Fruit fly (Drosophila melanogaster) whole organism, embryonic: ENCODE data around the gene Leash.

ENCODE experiments used
- Asciz ChIP-seq: fragments of 200-800 bp; sonication (Bioruptor generic); optimal IDR thresholded peaks from 2 replicates; lab custom pipeline; 2017; ENCODE audit warnings: missing biosample characterization, mild to moderate bottlenecking, missing genetic modification characterization, missing genetic modification reagents
- BtbVII ChIP-seq: fragments of 200-800 bp; sonication (Bioruptor generic); optimal IDR thresholded peaks from 3 replicates; lab custom pipeline; 2017; ENCODE audit warnings: missing biosample characterization, mild to moderate bottlenecking, missing genetic modification characterization
- CG10147 ChIP-seq: fragments of 200-800 bp; sonication (Bioruptor generic); optimal IDR thresholded peaks from 2 replicates; lab custom pipeline; 2019; ENCODE audit warnings: missing biosample characterization, mild to moderate bottlenecking, missing genetic modification characterization, moderate library complexity
- CG10274 ChIP-seq: fragments of 200-800 bp; sonication (Bioruptor generic); optimal IDR thresholded peaks from 3 replicates; lab custom pipeline; 2017; ENCODE audit warnings: missing biosample characterization, mild to moderate bottlenecking, missing genetic modification characterization
- CG11398 ChIP-seq: fragments of 200-800 bp; sonication (Bioruptor generic); optimal IDR thresholded peaks from 2 replicates; lab custom pipeline; 2016; ENCODE audit warnings: missing biosample characterization, missing genetic modification characterization
- CG1233 ChIP-seq: fragments of 200-800 bp; sonication (Bioruptor generic); optimal IDR thresholded peaks from 4 replicates; lab custom pipeline; 2018; ENCODE audit warnings: missing biosample characterization, mild to moderate bottlenecking, missing genetic modification characterization
- CG12769 ChIP-seq: fragments of 200-800 bp; sonication (Bioruptor generic); optimal IDR thresholded peaks from 2 replicates; lab custom pipeline; 2019; ENCODE audit warnings: missing biosample characterization, mild to moderate bottlenecking, missing genetic modification characterization, moderate library complexity
- CG13287 ChIP-seq: fragments of 200-800 bp; sonication (Bioruptor generic); IDR thresholded peaks from 2 replicates; pipeline ENCODE4 v1.3.6; 2022; ENCODE audit warnings: missing biosample characterization, missing genetic modification characterization; ENCODE audit not compliant: partially characterized antibody
- CG17385 ChIP-seq: fragments of 200-800 bp; sonication (Bioruptor generic); optimal IDR thresholded peaks from 3 replicates; lab custom pipeline; 2018; ENCODE audit warnings: missing biosample characterization, mild to moderate bottlenecking, missing genetic modification characterization
- CG17802 ChIP-seq: fragments of 200-800 bp; sonication (Bioruptor generic); optimal IDR thresholded peaks from 2 replicates; lab custom pipeline; 2018; ENCODE audit warnings: missing biosample characterization, mild to moderate bottlenecking, missing genetic modification characterization, moderate library complexity
- CG18764 ChIP-seq: fragments of 200-800 bp; sonication (Bioruptor generic); optimal IDR thresholded peaks from 3 replicates; lab custom pipeline; 2016; ENCODE audit warnings: missing biosample characterization, missing genetic modification characterization
- CG2116 ChIP-seq: fragments of 200-800 bp; sonication (Bioruptor generic); optimal IDR thresholded peaks from 3 replicates; lab custom pipeline; 2018; ENCODE audit warnings: missing biosample characterization, mild to moderate bottlenecking, missing genetic modification characterization
- CG6689 ChIP-seq: fragments of 200-800 bp; sonication (Bioruptor generic); IDR thresholded peaks from 2 replicates; pipeline ENCODE4 v1.3.6; 2022; ENCODE audit warnings: missing biosample characterization, missing genetic modification characterization
- CG7928 ChIP-seq: fragments of 200-800 bp; sonication (Bioruptor generic); optimal IDR thresholded peaks from 2 replicates; lab custom pipeline; 2017; ENCODE audit warnings: missing biosample characterization, mild to moderate bottlenecking, missing genetic modification characterization
- CG8281 ChIP-seq: fragments of 200-800 bp; sonication (Bioruptor generic); optimal IDR thresholded peaks from 2 replicates; lab custom pipeline; 2018; ENCODE audit warnings: missing biosample characterization, mild to moderate bottlenecking, missing genetic modification characterization, moderate library complexity
- CG8765 ChIP-seq: fragments of 200-800 bp; sonication (Bioruptor generic); IDR thresholded peaks from 2 replicates; pipeline ENCODE4 v1.3.6; 2022; ENCODE audit warnings: missing biosample characterization, missing genetic modification characterization
- CG9817 ChIP-seq: fragments of 200-800 bp; sonication (Bioruptor generic); optimal IDR thresholded peaks from 2 replicates; lab custom pipeline; 2018; ENCODE audit warnings: missing biosample characterization, mild to moderate bottlenecking, missing genetic modification characterization, moderate library complexity
- D ChIP-seq, 2 experiments: fragments of 200-800 bp in 1 of 2; fragments of >200 bp in 1 of 2; sonication (Bioruptor generic) in 1 of 2; optimal IDR thresholded peaks; 2 replicates in 1 of 2; 3 replicates in 1 of 2; lab custom pipeline; 2017; ENCODE audit warnings: mild to moderate bottlenecking in 1 of 2, missing biosample characterization in 1 of 2, missing genetic modification characterization in 1 of 2, missing genetic modification reagents in 1 of 2
- HmgZ ChIP-seq: fragments of 200-800 bp; sonication (Bioruptor generic); optimal IDR thresholded peaks from 2 replicates; lab custom pipeline; 2018; ENCODE audit warnings: missing biosample characterization, mild to moderate bottlenecking, missing genetic modification characterization
- Kr ChIP-seq: fragments of 200-800 bp; sonication (Bioruptor generic); optimal IDR thresholded peaks from 2 replicates; lab custom pipeline; 2017; ENCODE audit warnings: missing biosample characterization, mild to moderate bottlenecking, missing genetic modification characterization
- Oli ChIP-seq: fragments of 200-800 bp; sonication (Bioruptor generic); optimal IDR thresholded peaks from 2 replicates; lab custom pipeline; 2018; ENCODE audit warnings: missing biosample characterization, mild to moderate bottlenecking, missing genetic modification characterization, moderate library complexity
- Sry-β ChIP-seq: fragments of 200-800 bp; sonication (Bioruptor generic); optimal IDR thresholded peaks from 2 replicates; lab custom pipeline; 2018; ENCODE audit warnings: missing biosample characterization, mild to moderate bottlenecking, missing genetic modification characterization, moderate library complexity
- Stat92E ChIP-seq, 3 experiments: fragments of >200 bp in 2 of 3; fragments of 200-800 bp in 1 of 3; sonication (Bioruptor generic) in 1 of 3; optimal IDR thresholded peaks; 2 replicates each; lab custom pipeline; 2017 to 2019; ENCODE audit warnings: missing biosample characterization in 3 of 3, missing genetic modification characterization in 3 of 3, mild to moderate bottlenecking in 1 of 3, moderate library complexity in 1 of 3
- Xrp1 ChIP-seq: fragments of 200-800 bp; sonication (Bioruptor generic); IDR thresholded peaks from 2 replicates; pipeline ENCODE4 v1.3.6; 2022; ENCODE audit warnings: missing biosample characterization, missing genetic modification characterization
- bigmax ChIP-seq: fragments of 200-800 bp; sonication (Bioruptor generic); optimal IDR thresholded peaks from 2 replicates; lab custom pipeline; 2018; ENCODE audit warnings: missing biosample characterization, mild to moderate bottlenecking, missing genetic modification characterization
- chn ChIP-seq: fragments of 200-800 bp; sonication (Bioruptor generic); optimal IDR thresholded peaks from 2 replicates; lab custom pipeline; 2016; ENCODE audit warnings: missing biosample characterization, missing genetic modification characterization
- cwo ChIP-seq: fragments of 200-800 bp; sonication (Bioruptor generic); optimal IDR thresholded peaks from 3 replicates; lab custom pipeline; 2017; ENCODE audit warnings: missing biosample characterization, missing genetic modification characterization, mild to moderate bottlenecking, moderate library complexity, missing genetic modification reagents
- dimm ChIP-seq: fragments of 200-800 bp; sonication (Bioruptor generic); IDR thresholded peaks from 2 replicates; pipeline ENCODE4 v1.3.6; 2022; ENCODE audit warnings: missing biosample characterization, missing genetic modification characterization
- emc ChIP-seq: fragments of 200-800 bp; sonication (Bioruptor generic); optimal IDR thresholded peaks from 2 replicates; lab custom pipeline; 2016; ENCODE audit warnings: missing biosample characterization, missing genetic modification characterization
- en ChIP-seq: fragments of 200-800 bp; sonication (Bioruptor generic); optimal IDR thresholded peaks from 2 replicates; lab custom pipeline; 2016; ENCODE audit warnings: missing biosample characterization, missing genetic modification characterization
- fd64A ChIP-seq: fragments of 200-800 bp; sonication (Bioruptor generic); optimal IDR thresholded peaks from 3 replicates; lab custom pipeline; 2018; ENCODE audit warnings: missing biosample characterization, mild to moderate bottlenecking, missing genetic modification characterization
- fu2 ChIP-seq: fragments of 200-800 bp; sonication (Bioruptor generic); optimal IDR thresholded peaks from 2 replicates; lab custom pipeline; 2016; ENCODE audit warnings: missing biosample characterization, missing genetic modification characterization
- gcm2 ChIP-seq: fragments of 200-800 bp; sonication (Bioruptor generic); optimal IDR thresholded peaks from 2 replicates; lab custom pipeline; 2016; ENCODE audit warnings: missing biosample characterization, missing genetic modification characterization
- gfzf ChIP-seq: fragments of 200-800 bp; sonication (Bioruptor generic); optimal IDR thresholded peaks from 2 replicates; lab custom pipeline; 2016; ENCODE audit warnings: missing biosample characterization, mild to moderate bottlenecking, missing genetic modification characterization, moderate library complexity
- grau ChIP-seq: fragments of 200-800 bp; optimal IDR thresholded peaks from 3 replicates; lab custom pipeline; 2019; ENCODE audit warnings: missing biosample characterization, mild to moderate bottlenecking, missing genetic modification characterization, moderate library complexity
- gro ChIP-seq: fragments of 200-800 bp; sonication (Bioruptor generic); optimal IDR thresholded peaks from 2 replicates; lab custom pipeline; 2016; ENCODE audit warnings: missing biosample characterization, missing genetic modification characterization
- ind ChIP-seq: fragments of 200-800 bp; sonication (Bioruptor generic); optimal IDR thresholded peaks from 3 replicates; lab custom pipeline; 2016; ENCODE audit warnings: missing biosample characterization, missing genetic modification characterization
- kay ChIP-seq: fragments of 200-800 bp; sonication (Bioruptor generic); optimal IDR thresholded peaks from 2 replicates; lab custom pipeline; 2016; ENCODE audit warnings: missing biosample characterization, missing genetic modification characterization
- kni ChIP-seq: fragments of 200-800 bp; sonication (Bioruptor generic); optimal IDR thresholded peaks from 3 replicates; lab custom pipeline; 2017; ENCODE audit warnings: mild to moderate bottlenecking, missing biosample characterization, missing genetic modification reagents, missing genetic modification characterization
- lbe ChIP-seq: fragments of 200-800 bp; sonication (Bioruptor generic); optimal IDR thresholded peaks from 2 replicates; lab custom pipeline; 2016; ENCODE audit warnings: missing biosample characterization, mild to moderate bottlenecking, missing genetic modification characterization
- pum ChIP-seq: fragments of 200-800 bp; sonication (Bioruptor generic); optimal IDR thresholded peaks from 2 replicates; lab custom pipeline; 2016; ENCODE audit warnings: missing biosample characterization, missing genetic modification characterization
- ranshi ChIP-seq: fragments of 200-800 bp; sonication (Bioruptor generic); IDR thresholded peaks from 2 replicates; pipeline ENCODE4 v1.3.6; 2022; ENCODE audit warnings: missing biosample characterization, missing genetic modification characterization
- so ChIP-seq: fragments of 200-800 bp; sonication (Bioruptor generic); IDR thresholded peaks from 3 replicates; pipeline ENCODE4 v1.3.6; 2022; ENCODE audit warnings: missing biosample characterization, missing genetic modification characterization
- stwl ChIP-seq: fragments of 200-800 bp; sonication (Bioruptor generic); optimal IDR thresholded peaks from 3 replicates; lab custom pipeline; 2018; ENCODE audit warnings: missing biosample characterization, mild to moderate bottlenecking, missing genetic modification characterization, moderate library complexity
- vfl ChIP-seq: fragments of 200-800 bp; sonication (Bioruptor generic); optimal IDR thresholded peaks from 2 replicates; lab custom pipeline; 2016; ENCODE audit warnings: missing biosample characterization, missing genetic modification characterization
- wdn ChIP-seq: fragments of 200-800 bp; sonication (Bioruptor generic); IDR thresholded peaks from 2 replicates; pipeline ENCODE4 v1.3.6; 2022; ENCODE audit warnings: missing biosample characterization, missing genetic modification characterization
- yki ChIP-seq: fragments of >200 bp; optimal IDR thresholded peaks from 3 replicates; lab custom pipeline; 2018
- zen2 ChIP-seq: fragments of 200-800 bp; sonication (Bioruptor generic); IDR thresholded peaks from 3 replicates; pipeline ENCODE4 v1.3.6; 2022; ENCODE audit warnings: missing biosample characterization, missing genetic modification characterization; ENCODE audit not compliant: partially characterized antibody
- zf30C ChIP-seq: fragments of 200-800 bp; sonication (Bioruptor generic); optimal IDR thresholded peaks from 3 replicates; lab custom pipeline; 2018; ENCODE audit warnings: missing biosample characterization, mild to moderate bottlenecking, missing genetic modification characterization

Gene Leash

dm6 chr3R:10884031-10884677, 1.2 kb upstream of the Leash start (continued):
- TF ChIP-seq CG11398 (GFP tag; lab: Kevin White, UChicago) (no peak), Kr (GFP tag; lab: Kevin White, UChicago) (no peak), zen2 (no peak), HmgZ (tag; lab: Kevin White, UChicago) (peak; percentile 58), CG1233 (GFP tag; lab: Kevin White, UChicago) (peak; percentile 69), Asciz (peak; percentile 82), wdn (GFP tag; lab: Robert Waterston, UW) (peak; percentile 75), kni (GFP tag; lab: Kevin White, UChicago) (peak; percentile 26), BtbVII (GFP tag; lab: Kevin White, UChicago) (peak; percentile 73), Sry-β (no peak), CG9817 (tag; lab: Kevin White, UChicago) (peak; percentile 69), CG7928 (GFP tag; lab: Kevin White, UChicago) (peak; percentile 39), gfzf (GFP tag; lab: Kevin White, UChicago) (no peak), CG8281 (tag; lab: Kevin White, UChicago) (peak; percentile 54), Xrp1 (GFP tag; lab: Robert Waterston, UW) (peak; percentile 68; the same call in 1 of the 2 replicates), CG17802 (tag; lab: Kevin White, UChicago) (no peak), fu2 (no peak), dimm (GFP tag; lab: Robert Waterston, UW) (no peak), pum (GFP tag; lab: Kevin White, UChicago) (no peak), CG10147 (GFP tag; lab: Kevin White, UChicago) (peak; percentile 82), fd64A (GFP tag; lab: Kevin White, UChicago) (no peak), chn (GFP tag; lab: Kevin White, UChicago) (no peak), yki (lab: Kevin White, UChicago) (no peak), kay (GFP tag; lab: Kevin White, UChicago) (no peak), vfl (no peak), CG13287 (no peak), gro (GFP tag; lab: Kevin White, UChicago) (peak; percentile 25), CG8765 (no peak), Stat92E (GFP tag; optimal IDR thresholded peaks at IDR 0.05; lab: Kevin White, UChicago) (no peak), CG2116 (GFP tag; lab: Kevin White, UChicago) (no peak), en (GFP tag; lab: Kevin White, UChicago) (no peak), CG17385 (GFP tag; lab: Kevin White, UChicago) (peak; percentile 65), grau (tag; lab: Kevin White, UChicago) (peak; percentile 75), stwl (tag; lab: Kevin White, UChicago) (no peak), Oli (tag; lab: Kevin White, UChicago) (peak; percentile 56), CG12769 (tag; lab: Kevin White, UChicago) (peak; percentile 64), CG10274 (peak; percentile 51), so (GFP tag; lab: Robert Waterston, UW) (peak; percentile 60; the same call in 1 of the 3 replicates), lbe (GFP tag; lab: Kevin White, UChicago) (no peak), zf30C (GFP tag; lab: Kevin White, UChicago) (no peak), CG18764 (peak; percentile 45), CG6689 (GFP tag; lab: Robert Waterston, UW) (peak; percentile 80), gcm2 (GFP tag; lab: Kevin White, UChicago) (no peak), ranshi (GFP tag; lab: Robert Waterston, UW) (peak; percentile 79), emc (GFP tag; lab: Kevin White, UChicago) (no peak), cwo (GFP tag; lab: Kevin White, UChicago) (peak; percentile 74), ind (GFP tag; lab: Kevin White, UChicago) (peak; percentile 65), D (optimal IDR thresholded peaks at IDR 0.05; lab: Kevin White, UChicago) (no peak), D (GFP tag; optimal IDR thresholded peaks at IDR 0.05; lab: Kevin White, UChicago) (peak; percentile 19), bigmax (GFP tag; lab: Kevin White, UChicago) (no peak)
